Worm (Caenorhabditis elegans) whole organism, late embryonic: Measurements from ENCODE around the gene C16C8.20.

Source experiments
- C08G9.2 ChIP-seq: sonication (generic microtip); optimal IDR thresholded peaks from 2 replicates; lab custom pipeline; 2016; ENCODE audit warnings: mild to moderate bottlenecking, missing genetic modification characterization, moderate library complexity, missing compliant biosample characterization
- C38D4.7 ChIP-seq: fragments of 200-800 bp; sonication (Bioruptor generic); optimal IDR thresholded peaks from 2 replicates; lab custom pipeline; 2018; ENCODE audit warnings: mild to moderate bottlenecking, missing genetic modification characterization, moderate library complexity, missing compliant biosample characterization
- T23F11.4 ChIP-seq: fragments of 200-800 bp; sonication (Bioruptor generic); optimal IDR thresholded peaks from 2 replicates; lab custom pipeline; 2018; ENCODE audit warnings: mild to moderate bottlenecking, missing genetic modification characterization, missing compliant biosample characterization
- Y22D7AL.16 ChIP-seq: sonication (generic microtip); optimal IDR thresholded peaks from 2 replicates; lab custom pipeline; 2016; ENCODE audit warnings: missing genetic modification characterization, missing compliant biosample characterization
- ama-1 ChIP-seq: fragments of 150-350 bp; optimal IDR thresholded peaks from 2 replicates; lab custom pipeline; 2014
- ceh-14 ChIP-seq: sonication (generic microtip); optimal IDR thresholded peaks from 2 replicates; lab custom pipeline; 2016; ENCODE audit warnings: missing genotype, missing genetic modification characterization, missing compliant biosample characterization
- ceh-18 ChIP-seq: sonication (generic microtip); optimal IDR thresholded peaks from 2 replicates; lab custom pipeline; 2016; ENCODE audit warnings: missing genetic modification characterization, missing compliant biosample characterization
- ceh-19 ChIP-seq: fragments of 200-800 bp; sonication (Bioruptor generic); optimal IDR thresholded peaks from 2 replicates; lab custom pipeline; 2018; ENCODE audit warnings: mild to moderate bottlenecking, missing genetic modification characterization, missing compliant biosample characterization
- ceh-2 ChIP-seq: sonication (generic microtip); optimal IDR thresholded peaks from 2 replicates; lab custom pipeline; 2016; ENCODE audit warnings: missing genotype, missing genetic modification characterization, missing compliant biosample characterization
- ceh-30 ChIP-seq: fragments of 150-350 bp; optimal IDR thresholded peaks from 2 replicates; lab custom pipeline; 2014; ENCODE audit warnings: missing biosample characterization, missing genetic modification characterization
- ceh-34 ChIP-seq: sonication (generic microtip); optimal IDR thresholded peaks from 2 replicates; lab custom pipeline; 2016; ENCODE audit warnings: mild to moderate bottlenecking, missing genetic modification characterization, missing compliant biosample characterization
- ceh-45 ChIP-seq: fragments of 200-800 bp; sonication (Bioruptor generic); IDR thresholded peaks from 2 replicates; pipeline ENCODE4 v1.3.6; 2022; ENCODE audit warnings: missing genetic modification reagents, missing genetic modification characterization, missing compliant biosample characterization
- ceh-6 ChIP-seq: fragments of 200-800 bp; sonication (Bioruptor generic); optimal IDR thresholded peaks from 2 replicates; lab custom pipeline; 2018; ENCODE audit warnings: mild to moderate bottlenecking, missing genetic modification characterization, missing compliant biosample characterization
- ceh-9 ChIP-seq: sonication (generic microtip); optimal IDR thresholded peaks from 2 replicates; lab custom pipeline; 2016; ENCODE audit warnings: mild to moderate bottlenecking, missing genetic modification characterization, inconsistent platforms, missing compliant biosample characterization
- che-1 ChIP-seq: sonication (generic microtip); optimal IDR thresholded peaks from 2 replicates; lab custom pipeline; 2016; ENCODE audit warnings: mild to moderate bottlenecking, missing genetic modification characterization, missing compliant biosample characterization
- dmd-4 ChIP-seq: sonication (generic microtip); optimal IDR thresholded peaks from 2 replicates; lab custom pipeline; 2016; ENCODE audit warnings: borderline replicate concordance, missing genetic modification characterization, missing compliant biosample characterization
- dve-1 ChIP-seq: sonication (generic microtip); optimal IDR thresholded peaks from 2 replicates; lab custom pipeline; 2017; ENCODE audit warnings: antibody characterized with exemption, mild to moderate bottlenecking, missing genetic modification characterization, missing compliant biosample characterization
- elt-2 ChIP-seq: sonication (generic microtip); optimal IDR thresholded peaks from 2 replicates; lab custom pipeline; 2016; ENCODE audit warnings: missing genetic modification reagents, missing genetic modification characterization, missing compliant biosample characterization
- elt-4 ChIP-seq: sonication (generic microtip); optimal IDR thresholded peaks from 2 replicates; lab custom pipeline; 2016; ENCODE audit warnings: missing genetic modification characterization, missing compliant biosample characterization
- ets-4 ChIP-seq: sonication (generic microtip); optimal IDR thresholded peaks from 2 replicates; lab custom pipeline; 2016; ENCODE audit warnings: missing genetic modification characterization, missing compliant biosample characterization
- eyg-1 ChIP-seq: sonication (generic microtip); optimal IDR thresholded peaks from 2 replicates; lab custom pipeline; 2016; ENCODE audit warnings: missing genotype, missing genetic modification characterization, missing compliant biosample characterization
- fax-1 ChIP-seq: sonication (generic microtip); optimal IDR thresholded peaks from 2 replicates; lab custom pipeline; 2016; ENCODE audit warnings: missing genotype, missing genetic modification characterization, missing compliant biosample characterization
- fkh-10 ChIP-seq: fragments of 150-350 bp; optimal IDR thresholded peaks from 2 replicates; lab custom pipeline; 2014; ENCODE audit warnings: missing biosample characterization, missing genetic modification reagents, missing genetic modification characterization
- gmeb-2 ChIP-seq: sonication (generic microtip); optimal IDR thresholded peaks from 2 replicates; lab custom pipeline; 2016; ENCODE audit warnings: missing genetic modification characterization, inconsistent platforms, missing compliant biosample characterization
- hlh-13 ChIP-seq: fragments of 200-800 bp; sonication (Bioruptor generic); optimal IDR thresholded peaks from 2 replicates; lab custom pipeline; 2018; ENCODE audit warnings: mild to moderate bottlenecking, missing genetic modification characterization, missing compliant biosample characterization
- hlh-15 ChIP-seq: sonication (generic microtip); optimal IDR thresholded peaks from 2 replicates; lab custom pipeline; 2016; ENCODE audit warnings: missing genetic modification characterization, missing compliant biosample characterization
- hlh-30 ChIP-seq: sonication (generic microtip); optimal IDR thresholded peaks from 2 replicates; lab custom pipeline; 2017; ENCODE audit warnings: antibody characterized with exemption, missing genetic modification characterization, missing compliant biosample characterization; ENCODE audit not compliant: insufficient read depth
- hlh-6 ChIP-seq: sonication (generic microtip); optimal IDR thresholded peaks from 2 replicates; lab custom pipeline; 2016; ENCODE audit warnings: missing genotype, missing genetic modification characterization, missing compliant biosample characterization
- lin-11 ChIP-seq: fragments of 200-800 bp; sonication (Bioruptor generic); optimal IDR thresholded peaks from 2 replicates; lab custom pipeline; 2018; ENCODE audit warnings: mild to moderate bottlenecking, missing genetic modification characterization, missing compliant biosample characterization
- madf-2 ChIP-seq: sonication (generic microtip); optimal IDR thresholded peaks from 2 replicates; lab custom pipeline; 2017; ENCODE audit warnings: missing genetic modification characterization, missing compliant biosample characterization
- mec-3 ChIP-seq: sonication (generic microtip); optimal IDR thresholded peaks from 2 replicates; lab custom pipeline; 2016; ENCODE audit warnings: borderline replicate concordance, missing genetic modification characterization, missing compliant biosample characterization
- nfya-1 ChIP-seq: sonication (generic microtip); optimal IDR thresholded peaks from 2 replicates; lab custom pipeline; 2017; ENCODE audit warnings: missing genetic modification characterization, mild to moderate bottlenecking, missing compliant biosample characterization, antibody characterized with exemption, moderate library complexity
- nhr-232 ChIP-seq: sonication (generic microtip); optimal IDR thresholded peaks from 2 replicates; lab custom pipeline; 2016; ENCODE audit warnings: missing genetic modification characterization, missing compliant biosample characterization
- pag-3 ChIP-seq: sonication (generic microtip); optimal IDR thresholded peaks from 2 replicates; lab custom pipeline; 2016; ENCODE audit warnings: missing compliant biosample characterization, missing genetic modification characterization, borderline replicate concordance
- pat-9 ChIP-seq: fragments of 200-800 bp; sonication (Bioruptor generic); optimal IDR thresholded peaks from 2 replicates; lab custom pipeline; 2018; ENCODE audit warnings: mild to moderate bottlenecking, missing genetic modification characterization, moderate library complexity, missing compliant biosample characterization
- pha-2 ChIP-seq: sonication (generic microtip); optimal IDR thresholded peaks from 2 replicates; lab custom pipeline; 2017; ENCODE audit warnings: mild to moderate bottlenecking, missing genetic modification characterization, missing compliant biosample characterization
- pha-4 ChIP-seq: fragments of 150-350 bp; optimal IDR thresholded peaks from 2 replicates; lab custom pipeline; 2018; ENCODE audit warnings: missing biosample characterization, missing genetic modification reagents, missing genetic modification characterization
- pqm-1 ChIP-seq: sonication (generic microtip); optimal IDR thresholded peaks from 2 replicates; lab custom pipeline; 2016; ENCODE audit warnings: missing genetic modification characterization, missing compliant biosample characterization
- rnt-1 ChIP-seq: sonication (generic microtip); optimal IDR thresholded peaks from 2 replicates; lab custom pipeline; 2016; ENCODE audit warnings: missing genetic modification characterization, missing compliant biosample characterization
- sdc-2 ChIP-seq: sonication (generic microtip); optimal IDR thresholded peaks from 2 replicates; lab custom pipeline; 2016; ENCODE audit warnings: missing genotype, missing genetic modification characterization, missing compliant biosample characterization
- sox-2 ChIP-seq: fragments of 200-800 bp; sonication (Bioruptor generic); IDR thresholded peaks from 2 replicates; pipeline ENCODE4 v1.3.6; 2022; ENCODE audit warnings: missing genetic modification reagents, missing genetic modification characterization, missing compliant biosample characterization
- sox-4 ChIP-seq: sonication (generic microtip); optimal IDR thresholded peaks from 2 replicates; lab custom pipeline; 2017; ENCODE audit warnings: mild to moderate bottlenecking, missing genetic modification characterization, inconsistent platforms, missing compliant biosample characterization
- tbx-2 ChIP-seq: sonication (generic microtip); optimal IDR thresholded peaks from 2 replicates; lab custom pipeline; 2016; ENCODE audit warnings: missing genetic modification characterization, missing compliant biosample characterization
- unc-3 ChIP-seq, 2 experiments: fragments of 200-800 bp in 1 of 2; sonication (Bioruptor generic) in 1 of 2; sonication (generic microtip) in 1 of 2; conservative IDR thresholded peaks in 1 of 2; optimal IDR thresholded peaks in 1 of 2; 2 replicates each; pipeline versions ENCODE4 v1.3.6 to Lab custom; 2016 to 2022; ENCODE audit warnings: missing compliant biosample characterization in 2 of 2, missing genetic modification characterization in 2 of 2, missing genetic modification reagents in 1 of 2
- unc-86 ChIP-seq: sonication (generic microtip); optimal IDR thresholded peaks from 2 replicates; lab custom pipeline; 2016; ENCODE audit warnings: missing genetic modification characterization, missing compliant biosample characterization

C16C8.20 gene

ce11 chrII:3438280-3438679, 8.5 kb upstream of the C16C8.20 start:
- TF ChIP-seq ceh-45 (GFP tag; lab: Robert Waterston, UW) (no peak), nfya-1 (tag; lab: Kevin White, UChicago) (no peak), ama-1 (no peak), pqm-1 (no peak), fkh-10 (GFP tag; lab: Kevin White, UChicago) (no peak), ets-4 (tag; lab: Kevin White, UChicago) (no peak), pha-2 (tag; lab: Kevin White, UChicago) (no peak), fax-1 (tag; lab: Kevin White, UChicago) (no peak), ceh-34 (tag; lab: Kevin White, UChicago) (no peak), nhr-232 (tag; lab: Kevin White, UChicago) (no peak), dve-1 (no peak), che-1 (tag; lab: Kevin White, UChicago) (no peak), rnt-1 (no peak), hlh-13 (GFP tag; lab: Kevin White, UChicago) (no peak), sox-4 (tag; lab: Kevin White, UChicago) (no peak), pag-3 (no peak)
- TF ChIP-seq, all 69 proteins: peak for 0

ce11 chrII:3439244-3439698, 7.5 kb upstream of the C16C8.20 start:
- TF ChIP-seq sdc-2 (tag; lab: Kevin White, UChicago) (peak; percentile 44), lin-11 (tag; lab: Kevin White, UChicago) (peak; percentile 15), ceh-6 (GFP tag; lab: Kevin White, UChicago) (peak; percentile 64), dmd-4 (tag; lab: Kevin White, UChicago) (peak; percentile 31), ceh-45 (GFP tag; lab: Robert Waterston, UW) (0 out of 2 replicates have a peak, but pooled peaks have one; percentile 51), mec-3 (no peak), ceh-30 (no peak), hlh-30 (tag; lab: Kevin White, UChicago) (no peak), unc-86 (tag; lab: Kevin White, UChicago) (no peak), che-1 (tag; lab: Kevin White, UChicago) (peak; percentile 63), fax-1 (tag; lab: Kevin White, UChicago) (peak; percentile 24), pha-2 (tag; lab: Kevin White, UChicago) (peak; percentile 56), hlh-13 (GFP tag; lab: Kevin White, UChicago) (peak; percentile 48), ceh-14 (tag; lab: Kevin White, UChicago) (peak; percentile 47), ceh-9 (tag; lab: Kevin White, UChicago) (peak; percentile 7), sox-4 (tag; lab: Kevin White, UChicago) (peak; percentile 62), pat-9 (peak; percentile 29), ceh-2 (tag; lab: Kevin White, UChicago) (peak; percentile 40), ceh-19 (GFP tag; lab: Kevin White, UChicago) (peak; percentile 16), elt-2 (tag; lab: Kevin White, UChicago) (peak; percentile 97), sox-2 (no peak), C08G9.2 (tag; lab: Kevin White, UChicago) (peak; percentile 12), pha-4 (tag; lab: Kevin White, UChicago) (no peak), hlh-15 (tag; lab: Kevin White, UChicago) (peak; percentile 20), gmeb-2 (tag; lab: Kevin White, UChicago) (peak; percentile 59), dve-1 (peak; percentile 30), Y22D7AL.16 (tag; lab: Kevin White, UChicago) (peak; percentile 42), elt-4 (tag; lab: Kevin White, UChicago) (no peak), tbx-2 (peak; percentile 8), hlh-6 (tag; lab: Kevin White, UChicago) (peak; percentile 63), eyg-1 (tag; lab: Kevin White, UChicago) (no peak), madf-2 (tag; lab: Kevin White, UChicago) (peak; percentile 19), C38D4.7 (GFP tag; lab: Kevin White, UChicago) (peak; percentile 57), T23F11.4 (GFP tag; lab: Kevin White, UChicago) (peak; percentile 26), unc-3 (GFP tag; conservative IDR thresholded peaks at IDR 0.05; lab: Robert Waterston, UW) (peak; percentile 56; the same call in 1 of the 2 replicates), unc-3 (tag; optimal IDR thresholded peaks at IDR 0.05; lab: Kevin White, UChicago) (no peak), ceh-18 (no peak)
